Worm (Caenorhabditis elegans): ENCODE measurements around the gene gcy-4.

- TF ChIP-seq elt-2 (tag; optimal IDR thresholded peaks at IDR 0.05) (no peak), nhr-90 (tag; optimal IDR thresholded peaks at IDR 0.05; ENCODE audit: poor library complexity) (no peak), lin-35 (GFP tag; optimal IDR thresholded peaks at IDR 0.05) (no peak), egl-27 (tag; optimal IDR thresholded peaks at IDR 0.05) (no peak), lin-15B (tag; optimal IDR thresholded peaks at IDR 0.05) (no peak), dpl-1 (GFP tag; optimal IDR thresholded peaks at IDR 0.05) (no peak)
Observed at ce11 chrII:10315252-10315651, 6.6 kb upstream of the gcy-4 start, which contains the start of gene idpp-8.

Data from whole organism, L1 larva.